Fruit fly (Drosophila melanogaster): ENCODE results near the gene CG44002.

- TF ChIP-seq CG13204 (GFP tag; optimal IDR thresholded peaks at IDR 0.05) = no peak
- TF ChIP-seq CG32121 (GFP tag; IDR thresholded peaks at IDR 0.05) = no peak
- no peak for TF ChIP-seq CG15710 (tag; optimal IDR thresholded peaks at IDR 0.05)
- TF ChIP-seq fd96Ca (GFP tag; IDR thresholded peaks at IDR 0.05) = no peak
- no peak for TF ChIP-seq CG4496 (GFP tag; IDR thresholded peaks at IDR 0.05)
- TF ChIP-seq D1 (tag; optimal IDR thresholded peaks at IDR 0.05) = no peak
- TF ChIP-seq CG17806 (tag; optimal IDR thresholded peaks at IDR 0.05) = no peak
- no peak for TF ChIP-seq CG14655 (GFP tag; optimal IDR thresholded peaks at IDR 0.05)
- no peak for TF ChIP-seq gl (tag; optimal IDR thresholded peaks at IDR 0.05)
- no peak for TF ChIP-seq rn (GFP tag; IDR thresholded peaks at IDR 0.05)
Observed at dm6 chr2L:3170949-3171579, at the start of gene CG44002.

Measured in whole organism, pupa.